Fruit fly (Drosophila melanogaster) whole organism, prepupa: ENCODE data around the gene CG16717.
A peak's percentile ranks its signal among the peaks of the same experiment; 100 is the strongest.

Experiments used
- Blimp-1 ChIP-seq: fragments of 200-800 bp; sonication (Bioruptor generic); optimal IDR thresholded peaks from 3 replicates; lab custom pipeline; 2017; ENCODE audit warnings: missing biosample characterization, missing genetic modification characterization, mild to moderate bottlenecking, moderate library complexity, missing genetic modification reagents
- CG10631 ChIP-seq: fragments of 200-800 bp; sonication (Bioruptor generic); optimal IDR thresholded peaks from 2 replicates; lab custom pipeline; 2016; ENCODE audit warnings: missing biosample characterization, missing genetic modification characterization
- CG10669 ChIP-seq: fragments of 200-800 bp; sonication (Bioruptor generic); optimal IDR thresholded peaks from 3 replicates; lab custom pipeline; 2018; ENCODE audit warnings: missing biosample characterization, mild to moderate bottlenecking, missing genetic modification characterization, moderate library complexity
- CG11294 ChIP-seq: fragments of 200-800 bp; sonication (Bioruptor generic); IDR thresholded peaks from 2 replicates; pipeline ENCODE4 v1.3.6; 2022; ENCODE audit warnings: missing biosample characterization, missing genetic modification characterization
- CG1621 ChIP-seq: fragments of 200-800 bp; sonication (Bioruptor generic); optimal IDR thresholded peaks from 3 replicates; lab custom pipeline; 2018; ENCODE audit warnings: missing biosample characterization, mild to moderate bottlenecking, missing genetic modification characterization
- CG16779 ChIP-seq: fragments of 200-800 bp; sonication (Bioruptor generic); optimal IDR thresholded peaks from 3 replicates; lab custom pipeline; 2017; ENCODE audit warnings: missing biosample characterization, mild to moderate bottlenecking, missing genetic modification characterization
- CG3032 ChIP-seq: fragments of 200-800 bp; optimal IDR thresholded peaks from 2 replicates; lab custom pipeline; 2019; ENCODE audit warnings: missing biosample characterization, mild to moderate bottlenecking, missing genetic modification characterization, moderate library complexity
- CG32006 ChIP-seq: fragments of 200-800 bp; sonication (Bioruptor generic); optimal IDR thresholded peaks from 3 replicates; lab custom pipeline; 2017; ENCODE audit warnings: missing biosample characterization, mild to moderate bottlenecking, missing genetic modification characterization
- CG34406 ChIP-seq: fragments of 200-800 bp; sonication (Bioruptor generic); optimal IDR thresholded peaks from 3 replicates; lab custom pipeline; 2016; ENCODE audit warnings: missing biosample characterization, missing genetic modification characterization
- CG4318 ChIP-seq: fragments of 200-800 bp; sonication (Bioruptor generic); optimal IDR thresholded peaks from 3 replicates; lab custom pipeline; 2017; ENCODE audit warnings: missing biosample characterization, mild to moderate bottlenecking, missing genetic modification characterization
- CG6163 ChIP-seq: fragments of 200-800 bp; sonication (Bioruptor generic); IDR thresholded peaks from 3 replicates; pipeline ENCODE4 v1.3.6; 2022; ENCODE audit warnings: missing biosample characterization, missing genetic modification characterization
- CG6276 ChIP-seq: fragments of 200-800 bp; sonication (Bioruptor generic); optimal IDR thresholded peaks from 2 replicates; lab custom pipeline; 2017; ENCODE audit warnings: missing biosample characterization, mild to moderate bottlenecking, missing genetic modification characterization
- CG6792 ChIP-seq: fragments of 200-800 bp; sonication (Bioruptor generic); optimal IDR thresholded peaks from 3 replicates; lab custom pipeline; 2016; ENCODE audit warnings: missing biosample characterization, missing genetic modification characterization
- CG6808 ChIP-seq: fragments of 200-800 bp; sonication (Bioruptor generic); optimal IDR thresholded peaks from 3 replicates; lab custom pipeline; 2017; ENCODE audit warnings: missing biosample characterization, missing genetic modification characterization, mild to moderate bottlenecking, moderate library complexity, missing genetic modification reagents
- CG6854 ChIP-seq: fragments of 200-800 bp; sonication (Bioruptor generic); optimal IDR thresholded peaks from 2 replicates; lab custom pipeline; 2017; ENCODE audit warnings: missing biosample characterization, mild to moderate bottlenecking, missing genetic modification characterization
- CG7368 ChIP-seq: fragments of 200-800 bp; sonication (Bioruptor generic); optimal IDR thresholded peaks from 3 replicates; lab custom pipeline; 2016; ENCODE audit warnings: missing biosample characterization, missing genetic modification characterization
- CG8119 ChIP-seq: fragments of 200-800 bp; sonication (Bioruptor generic); IDR thresholded peaks from 3 replicates; pipeline ENCODE4 v1.3.6; 2022; ENCODE audit warnings: missing biosample characterization, missing genetic modification characterization
- CG8319 ChIP-seq: fragments of 200-800 bp; sonication (Bioruptor generic); optimal IDR thresholded peaks from 3 replicates; lab custom pipeline; 2016; ENCODE audit warnings: missing biosample characterization, missing genetic modification characterization
- CG8632 ChIP-seq: fragments of 200-800 bp; sonication (Bioruptor generic); optimal IDR thresholded peaks from 3 replicates; lab custom pipeline; 2016; ENCODE audit warnings: missing biosample characterization, missing genetic modification characterization
- Eip78C ChIP-seq: fragments of 200-800 bp; sonication (Bioruptor generic); peaks from one replicate; lab custom pipeline; 2016; ENCODE audit warnings: missing biosample characterization, missing genetic modification characterization
- Ets21C ChIP-seq: fragments of 200-800 bp; sonication (Bioruptor generic); optimal IDR thresholded peaks from 3 replicates; lab custom pipeline; 2016; ENCODE audit warnings: missing biosample characterization, missing genetic modification characterization
- Hr38 ChIP-seq: sonication (Bioruptor generic); optimal IDR thresholded peaks from 2 replicates; lab custom pipeline; 2016; ENCODE audit warnings: missing biosample characterization, missing genetic modification characterization
- Hr4 ChIP-seq: fragments of 200-800 bp; sonication (Bioruptor generic); optimal IDR thresholded peaks from 3 replicates; lab custom pipeline; 2016; ENCODE audit warnings: missing biosample characterization, missing genetic modification characterization
- Lpt ChIP-seq: fragments of 200-800 bp; sonication (Bioruptor generic); optimal IDR thresholded peaks from 3 replicates; lab custom pipeline; 2016; ENCODE audit warnings: missing biosample characterization, missing genetic modification characterization
- Met ChIP-seq: fragments of 200-800 bp; sonication (Bioruptor generic); optimal IDR thresholded peaks from 3 replicates; lab custom pipeline; 2016; ENCODE audit warnings: missing biosample characterization, missing genetic modification characterization
- Smox ChIP-seq: fragments of 200-800 bp; sonication (Bioruptor generic); optimal IDR thresholded peaks from 3 replicates; lab custom pipeline; 2016; ENCODE audit warnings: missing biosample characterization, missing genetic modification characterization
- Sox102F ChIP-seq: fragments of 200-800 bp; sonication (Bioruptor generic); optimal IDR thresholded peaks from 2 replicates; lab custom pipeline; 2016; ENCODE audit warnings: missing biosample characterization, mild to moderate bottlenecking, missing genetic modification characterization
- Sox14 ChIP-seq: fragments of 200-800 bp; sonication (Bioruptor generic); optimal IDR thresholded peaks from 3 replicates; lab custom pipeline; 2016; ENCODE audit warnings: missing biosample characterization, missing genetic modification characterization
- Sox15 ChIP-seq: fragments of 200-800 bp; sonication (Bioruptor generic); optimal IDR thresholded peaks from 3 replicates; lab custom pipeline; 2016; ENCODE audit warnings: missing biosample characterization, missing genetic modification characterization
- achi ChIP-seq: fragments of 200-800 bp; sonication (Bioruptor generic); optimal IDR thresholded peaks from 3 replicates; lab custom pipeline; 2016; ENCODE audit warnings: missing biosample characterization, missing genetic modification characterization
- acj6 ChIP-seq: fragments of 200-800 bp; sonication (Bioruptor generic); optimal IDR thresholded peaks from 3 replicates; lab custom pipeline; 2016; ENCODE audit warnings: missing biosample characterization, missing genetic modification characterization
- cyc ChIP-seq: fragments of 200-800 bp; sonication (Bioruptor generic); optimal IDR thresholded peaks from 3 replicates; lab custom pipeline; 2016; ENCODE audit warnings: missing biosample characterization, missing genetic modification characterization
- dsx ChIP-seq: fragments of 200-800 bp; optimal IDR thresholded peaks from 3 replicates; lab custom pipeline; 2019; ENCODE audit warnings: missing biosample characterization, mild to moderate bottlenecking, missing genetic modification characterization, moderate library complexity; ENCODE audit not compliant: poor library complexity, severe bottlenecking
- eg ChIP-seq: fragments of 200-800 bp; sonication (Bioruptor generic); IDR thresholded peaks from 3 replicates; pipeline ENCODE4 v1.3.6; 2022; ENCODE audit warnings: missing biosample characterization, missing genetic modification characterization
- fkh ChIP-seq: fragments of 200-800 bp; sonication (Bioruptor generic); optimal IDR thresholded peaks from 3 replicates; lab custom pipeline; 2017; ENCODE audit warnings: missing biosample characterization, mild to moderate bottlenecking, missing genetic modification characterization, moderate library complexity
- pdm3 ChIP-seq: fragments of 200-800 bp; sonication (Bioruptor generic); optimal IDR thresholded peaks from 3 replicates; lab custom pipeline; 2016; ENCODE audit warnings: missing biosample characterization, missing genetic modification characterization
- salr ChIP-seq, 2 experiments: fragments of 200-800 bp; sonication (Bioruptor generic); optimal IDR thresholded peaks; 3 replicates each; lab custom pipeline; 2016 to 2018; ENCODE audit warnings: missing biosample characterization in 2 of 2, missing genetic modification characterization in 2 of 2, mild to moderate bottlenecking in 1 of 2
- spab ChIP-seq: fragments of 200-800 bp; sonication (Bioruptor generic); optimal IDR thresholded peaks from 2 replicates; lab custom pipeline; 2017; ENCODE audit warnings: missing biosample characterization, mild to moderate bottlenecking, missing genetic modification characterization, missing genetic modification reagents
- ss ChIP-seq, 2 experiments: fragments of 200-800 bp; sonication (Bioruptor generic); optimal IDR thresholded peaks; 2 replicates in 1 of 2; 3 replicates in 1 of 2; lab custom pipeline; 2017 to 2018; ENCODE audit warnings: mild to moderate bottlenecking in 2 of 2, missing biosample characterization in 2 of 2, missing genetic modification characterization in 2 of 2, moderate library complexity in 1 of 2
- svp ChIP-seq: fragments of 200-800 bp; sonication (Bioruptor generic); peaks from one replicate; lab custom pipeline; 2016; ENCODE audit warnings: missing biosample characterization, missing genetic modification characterization
- topi ChIP-seq: fragments of 200-800 bp; sonication (Bioruptor generic); optimal IDR thresholded peaks from 3 replicates; lab custom pipeline; 2016; ENCODE audit warnings: missing biosample characterization, missing genetic modification characterization
- vri ChIP-seq: fragments of 200-800 bp; sonication (Bioruptor generic); optimal IDR thresholded peaks from 3 replicates; lab custom pipeline; 2016; ENCODE audit warnings: missing biosample characterization, mild to moderate bottlenecking, missing genetic modification characterization

CG16717 gene

DNA sequence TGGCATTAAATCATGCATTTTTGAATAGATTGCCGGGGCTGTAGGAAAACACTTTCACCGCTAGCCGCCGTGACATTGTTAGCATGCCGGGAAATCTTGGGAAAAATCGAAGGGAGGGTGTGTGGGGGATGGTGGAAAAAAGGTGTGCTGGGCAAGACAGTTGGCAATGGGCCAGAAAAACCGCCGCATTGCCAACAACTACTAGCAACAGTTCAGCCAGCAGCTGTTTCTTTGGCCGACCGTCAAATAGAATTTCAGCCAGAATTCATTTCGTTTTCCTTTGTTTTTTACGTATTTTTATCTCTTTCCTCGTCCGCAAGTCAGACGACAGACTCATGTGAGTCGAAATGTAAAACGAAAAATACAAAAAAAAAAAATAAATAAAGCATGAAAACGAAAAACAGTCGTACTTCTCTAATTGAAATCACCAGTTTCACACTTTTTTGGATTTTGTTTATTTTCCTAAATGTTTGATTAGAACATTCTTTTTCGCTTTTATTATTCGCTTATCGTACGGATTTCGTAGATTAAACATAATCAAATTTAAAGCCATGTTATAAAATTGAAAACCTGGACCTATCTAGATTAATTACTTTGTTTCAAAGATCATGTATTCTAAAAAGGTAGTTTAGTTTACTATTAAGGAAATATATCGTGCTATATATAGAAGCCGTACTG lies 11.9 kb downstream of the CG16717 start (continued):
- TF ChIP-seq acj6: peak; percentile 12
- TF ChIP-seq CG6792 (GFP tag; lab: Kevin White, UChicago): no peak
- TF ChIP-seq CG8319 (GFP tag; lab: Kevin White, UChicago): no peak
- TF ChIP-seq Sox14 (GFP tag; lab: Kevin White, UChicago): peak; percentile 0
- no peak for TF ChIP-seq vri
- TF ChIP-seq Hr38 (GFP tag; lab: Kevin White, UChicago): no peak
- TF ChIP-seq CG6854: no peak
- TF ChIP-seq dsx (GFP tag; lab: Kevin White, UChicago): no peak
- TF ChIP-seq topi (GFP tag; lab: Kevin White, UChicago): peak; percentile 38

dm6 chr3L:9691476-9691826 lies 12.4 kb downstream of the CG16717 start:
- no peak for TF ChIP-seq CG4318 (GFP tag; lab: Kevin White, UChicago)
- TF ChIP-seq Ets21C (GFP tag; lab: Kevin White, UChicago): no peak
- TF ChIP-seq CG7368 (GFP tag; lab: Kevin White, UChicago): no peak
- no peak for TF ChIP-seq CG11294 (GFP tag; lab: Robert Waterston, UW)
- TF ChIP-seq CG6163 (GFP tag; lab: Robert Waterston, UW): no peak
- no peak for TF ChIP-seq CG34406 (GFP tag; lab: Kevin White, UChicago)
- TF ChIP-seq CG6808 (GFP tag; lab: Kevin White, UChicago): no peak
- TF ChIP-seq Blimp-1 (GFP tag; lab: Kevin White, UChicago): no peak
- no peak for TF ChIP-seq CG6792 (GFP tag; lab: Kevin White, UChicago)
- TF ChIP-seq Hr4 (GFP tag; lab: Kevin White, UChicago): no peak

dm6 chr3L:9692234-9692891 lies 13.4 kb downstream of the CG16717 start:
- TF ChIP-seq Eip78C (GFP tag; lab: Kevin White, UChicago): no peak
- no peak for TF ChIP-seq CG8632
- peak; percentile 46 for TF ChIP-seq dsx (GFP tag; lab: Kevin White, UChicago)
- TF ChIP-seq CG1621 (tag; lab: Kevin White, UChicago): no peak
- TF ChIP-seq CG8119 (GFP tag; lab: Robert Waterston, UW): no peak
- TF ChIP-seq CG10669: no peak
- peak; percentile 84 for TF ChIP-seq fkh (GFP tag; lab: Kevin White, UChicago)
- TF ChIP-seq CG6163 (GFP tag; lab: Robert Waterston, UW): peak; percentile 7; the same call in 1 of the 3 replicates
- TF ChIP-seq CG10631 (GFP tag; lab: Kevin White, UChicago): no peak
- no peak for TF ChIP-seq Sox15 (GFP tag; lab: Kevin White, UChicago)
- no peak for TF ChIP-seq Sox14 (GFP tag; lab: Kevin White, UChicago)
- no peak for TF ChIP-seq vri
- TF ChIP-seq svp (GFP tag; lab: Kevin White, UChicago): peak; percentile 84
- TF ChIP-seq CG6808 (GFP tag; lab: Kevin White, UChicago): no peak
- TF ChIP-seq Hr38 (GFP tag; lab: Kevin White, UChicago): no peak
- no peak for TF ChIP-seq salr (GFP tag; optimal IDR thresholded peaks at IDR 0.05; lab: Kevin White, UChicago)
- no peak for TF ChIP-seq achi
- TF ChIP-seq, all 60 proteins: peak for 4

DNA sequence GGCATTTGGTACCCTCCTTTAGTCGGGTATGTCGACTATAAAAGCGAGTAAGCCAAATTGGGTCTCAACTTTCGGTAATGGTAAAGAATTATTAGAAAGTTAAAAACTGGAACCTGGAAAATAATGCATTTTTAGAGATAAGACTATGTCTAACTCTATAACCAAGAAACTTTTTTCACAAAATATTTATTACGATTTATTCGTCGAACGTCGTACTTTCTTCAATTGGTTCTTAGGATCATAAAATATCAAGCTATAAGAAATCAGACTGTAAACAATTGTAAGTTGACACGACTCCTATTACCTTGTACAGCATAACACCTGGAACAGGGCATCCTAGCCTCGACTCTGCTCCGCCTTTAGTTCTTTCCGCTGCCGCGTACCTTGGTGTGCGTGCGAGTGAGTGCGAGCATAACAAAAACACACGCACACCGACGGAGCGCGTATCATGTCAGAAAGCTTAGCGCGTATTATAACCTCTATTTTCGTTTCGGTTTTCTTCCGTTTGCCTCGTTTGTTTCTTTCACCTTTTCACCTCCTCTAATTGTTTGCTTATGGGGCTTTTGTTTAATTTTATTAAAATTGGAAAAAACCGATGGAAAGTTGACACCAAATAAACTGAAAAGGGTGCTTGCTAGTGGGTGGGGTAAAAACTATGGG lies 14.0 kb downstream of the CG16717 start:
- TF ChIP-seq Smox (GFP tag; lab: Kevin White, UChicago) (peak; percentile 95), CG8119 (GFP tag; lab: Robert Waterston, UW) (peak; percentile 86), Hr4 (GFP tag; lab: Kevin White, UChicago) (peak; percentile 96), CG8319 (GFP tag; lab: Kevin White, UChicago) (peak; percentile 90), cyc (peak; percentile 96), CG16779 (tag; lab: Kevin White, UChicago) (peak; percentile 80), ss (GFP tag; optimal IDR thresholded peaks at IDR 0.05; lab: Kevin White, UChicago) (peak; percentile 88 to 94), spab (GFP tag; lab: Kevin White, UChicago) (peak; percentile 95), CG10631 (GFP tag; lab: Kevin White, UChicago) (peak; percentile 96), Eip78C (GFP tag; lab: Kevin White, UChicago) (peak; percentile 99), CG3032 (tag; lab: Kevin White, UChicago) (peak; percentile 93), CG6854 (peak; percentile 78), CG6276 (peak; percentile 93), Lpt (GFP tag; lab: Kevin White, UChicago) (peak; percentile 91), CG32006 (peak; percentile 98), pdm3 (GFP tag; lab: Kevin White, UChicago) (peak; percentile 96), Sox102F (peak; percentile 95), Met (GFP tag; lab: Kevin White, UChicago) (peak; percentile 96), eg (GFP tag; lab: Robert Waterston, UW) (peak; percentile 83; the same call in 2 of the 3 replicates), CG6163 (GFP tag; lab: Robert Waterston, UW) (peak; percentile 77)
